Fruit fly (Drosophila melanogaster) whole organism, embryonic: ENCODE measurements around the gene Tfb5.

ENCODE experiments used
- C15 ChIP-seq: fragments of 200-800 bp; sonication (Bioruptor generic); IDR thresholded peaks from 3 replicates; pipeline ENCODE4 v1.3.6; 2022; ENCODE audit warnings: missing biosample characterization, missing genetic modification characterization
- CG10267 ChIP-seq: fragments of 200-800 bp; sonication (Bioruptor generic); optimal IDR thresholded peaks from 2 replicates; lab custom pipeline; 2018; ENCODE audit warnings: missing biosample characterization, mild to moderate bottlenecking, missing genetic modification characterization, moderate library complexity
- CG10431 ChIP-seq: fragments of 200-800 bp; sonication (Bioruptor generic); optimal IDR thresholded peaks from 3 replicates; lab custom pipeline; 2018; ENCODE audit warnings: missing biosample characterization, mild to moderate bottlenecking, missing genetic modification characterization
- CG10654 ChIP-seq: fragments of 200-800 bp; sonication (Bioruptor generic); optimal IDR thresholded peaks from 2 replicates; lab custom pipeline; 2016; ENCODE audit warnings: missing biosample characterization, missing genetic modification characterization
- CG11398 ChIP-seq: fragments of 200-800 bp; sonication (Bioruptor generic); optimal IDR thresholded peaks from 2 replicates; lab custom pipeline; 2016; ENCODE audit warnings: missing biosample characterization, missing genetic modification characterization
- CG14710 ChIP-seq: fragments of 200-800 bp; sonication (Bioruptor generic); optimal IDR thresholded peaks from 3 replicates; lab custom pipeline; 2019; ENCODE audit warnings: missing biosample characterization, mild to moderate bottlenecking, missing genetic modification characterization, moderate library complexity
- CG15696 ChIP-seq: fragments of 200-800 bp; sonication (Bioruptor generic); optimal IDR thresholded peaks from 2 replicates; lab custom pipeline; 2019; ENCODE audit warnings: missing biosample characterization, mild to moderate bottlenecking, missing genetic modification characterization, moderate library complexity
- CG18011 ChIP-seq: fragments of 200-800 bp; sonication (Bioruptor generic); optimal IDR thresholded peaks from 2 replicates; lab custom pipeline; 2017; ENCODE audit warnings: missing biosample characterization, missing genetic modification characterization, mild to moderate bottlenecking, moderate library complexity, missing genotype
- CG18262 ChIP-seq: fragments of 200-800 bp; optimal IDR thresholded peaks from 3 replicates; lab custom pipeline; 2019; ENCODE audit warnings: missing biosample characterization, mild to moderate bottlenecking, missing genetic modification characterization, moderate library complexity
- CG18599 ChIP-seq: fragments of 200-800 bp; sonication (Bioruptor generic); optimal IDR thresholded peaks from 3 replicates; lab custom pipeline; 2017; ENCODE audit warnings: missing biosample characterization, missing genetic modification characterization, mild to moderate bottlenecking, moderate library complexity, missing genetic modification reagents
- CG30431 ChIP-seq: fragments of 200-800 bp; sonication (Bioruptor generic); optimal IDR thresholded peaks from 2 replicates; lab custom pipeline; 2017; ENCODE audit warnings: missing biosample characterization, missing genetic modification characterization
- CG31388 ChIP-seq: fragments of 200-800 bp; sonication (Bioruptor generic); optimal IDR thresholded peaks from 2 replicates; lab custom pipeline; 2016; ENCODE audit warnings: missing biosample characterization, missing genetic modification characterization
- CG3163 ChIP-seq: fragments of 200-800 bp; sonication (Bioruptor generic); optimal IDR thresholded peaks from 3 replicates; lab custom pipeline; 2016; ENCODE audit warnings: missing biosample characterization, missing genetic modification characterization
- CG3281 ChIP-seq: fragments of 200-800 bp; sonication (Bioruptor generic); optimal IDR thresholded peaks from 3 replicates; lab custom pipeline; 2017; ENCODE audit warnings: missing biosample characterization, mild to moderate bottlenecking, missing genetic modification characterization
- CG42726 ChIP-seq: fragments of 200-800 bp; sonication (Bioruptor generic); IDR thresholded peaks from 2 replicates; pipeline ENCODE4 v1.3.6; 2022; ENCODE audit warnings: missing biosample characterization, missing genetic modification characterization; ENCODE audit not compliant: partially characterized antibody
- CG43689 ChIP-seq: fragments of 200-800 bp; sonication (Bioruptor generic); IDR thresholded peaks from 2 replicates; pipeline ENCODE4 v1.3.6; 2022; ENCODE audit warnings: missing biosample characterization, missing genetic modification characterization
- CG4820 ChIP-seq: fragments of 200-800 bp; sonication (Bioruptor generic); optimal IDR thresholded peaks from 3 replicates; lab custom pipeline; 2016; ENCODE audit warnings: missing biosample characterization, missing genetic modification characterization
- CG5180 ChIP-seq: fragments of 200-800 bp; sonication (Bioruptor generic); optimal IDR thresholded peaks from 3 replicates; lab custom pipeline; 2017; ENCODE audit warnings: missing biosample characterization, missing genetic modification characterization, mild to moderate bottlenecking, moderate library complexity, missing genetic modification reagents
- CG7786 ChIP-seq: fragments of 200-800 bp; sonication (Bioruptor generic); optimal IDR thresholded peaks from 2 replicates; lab custom pipeline; 2016; ENCODE audit warnings: missing biosample characterization, missing genetic modification characterization
- CHES-1-like ChIP-seq: fragments of 200-800 bp; sonication (Bioruptor generic); optimal IDR thresholded peaks from 2 replicates; lab custom pipeline; 2016; ENCODE audit warnings: missing biosample characterization, missing genetic modification characterization
- CTCF ChIP-seq: fragments of 200-800 bp; sonication (Bioruptor generic); optimal IDR thresholded peaks from 2 replicates; lab custom pipeline; 2017; ENCODE audit warnings: missing biosample characterization, mild to moderate bottlenecking, missing genetic modification characterization, moderate library complexity
- GATAe ChIP-seq: fragments of 200-800 bp; sonication (Bioruptor generic); conservative IDR thresholded peaks from 2 replicates; pipeline ENCODE4 v1.3.6; 2022; ENCODE audit warnings: missing biosample characterization, missing genetic modification characterization
- Gug ChIP-seq: fragments of 200-800 bp; sonication (Bioruptor generic); IDR thresholded peaks from 4 replicates; pipeline ENCODE4 v1.3.6; 2022; ENCODE audit warnings: missing biosample characterization, missing genetic modification characterization
- HLHmδ ChIP-seq: fragments of 200-800 bp; sonication (Bioruptor generic); optimal IDR thresholded peaks from 2 replicates; lab custom pipeline; 2018; ENCODE audit warnings: missing biosample characterization, mild to moderate bottlenecking, missing genetic modification characterization, moderate library complexity
- HmgD ChIP-seq: fragments of 200-800 bp; sonication (Bioruptor generic); optimal IDR thresholded peaks from 3 replicates; lab custom pipeline; 2016; ENCODE audit warnings: missing biosample characterization, missing genetic modification characterization
- HmgZ ChIP-seq: fragments of 200-800 bp; sonication (Bioruptor generic); optimal IDR thresholded peaks from 2 replicates; lab custom pipeline; 2018; ENCODE audit warnings: missing biosample characterization, mild to moderate bottlenecking, missing genetic modification characterization
- Hmx ChIP-seq: fragments of 200-800 bp; sonication (Bioruptor generic); optimal IDR thresholded peaks from 2 replicates; lab custom pipeline; 2016; ENCODE audit warnings: missing biosample characterization, missing genetic modification characterization
- Hr39 ChIP-seq: fragments of >200 bp; optimal IDR thresholded peaks from 2 replicates; lab custom pipeline; 2017
- NC2α ChIP-seq: fragments of 200-800 bp; sonication (Bioruptor generic); optimal IDR thresholded peaks from 2 replicates; lab custom pipeline; 2016; ENCODE audit warnings: missing biosample characterization, missing genetic modification characterization
- Ravus ChIP-seq: fragments of 200-800 bp; sonication (Bioruptor generic); IDR thresholded peaks from 2 replicates; pipeline ENCODE4 v1.3.6; 2022; ENCODE audit warnings: missing biosample characterization, missing genetic modification characterization
- Sin3A ChIP-seq: fragments of >200 bp; optimal IDR thresholded peaks from 2 replicates; lab custom pipeline; 2018
- bigmax ChIP-seq: fragments of 200-800 bp; sonication (Bioruptor generic); optimal IDR thresholded peaks from 2 replicates; lab custom pipeline; 2018; ENCODE audit warnings: missing biosample characterization, mild to moderate bottlenecking, missing genetic modification characterization
- cato ChIP-seq: fragments of 200-800 bp; sonication (Bioruptor generic); optimal IDR thresholded peaks from 2 replicates; lab custom pipeline; 2016; ENCODE audit warnings: missing biosample characterization, missing genetic modification characterization, borderline replicate concordance
- caup ChIP-seq: fragments of 200-800 bp; sonication (Bioruptor generic); optimal IDR thresholded peaks from 3 replicates; lab custom pipeline; 2017; ENCODE audit warnings: missing biosample characterization, mild to moderate bottlenecking, missing genetic modification characterization, moderate library complexity; ENCODE audit not compliant: severe bottlenecking
- ci ChIP-seq: fragments of 200-800 bp; sonication (Bioruptor generic); IDR thresholded peaks from 3 replicates; pipeline ENCODE4 v1.3.6; 2022; ENCODE audit warnings: missing biosample characterization, missing genetic modification characterization
- crc ChIP-seq: fragments of 200-800 bp; sonication (Bioruptor generic); optimal IDR thresholded peaks from 2 replicates; lab custom pipeline; 2016; ENCODE audit warnings: missing biosample characterization, missing genetic modification characterization
- ems ChIP-seq: fragments of 200-800 bp; sonication (Bioruptor generic); optimal IDR thresholded peaks from 3 replicates; lab custom pipeline; 2016; ENCODE audit warnings: missing biosample characterization, missing genetic modification characterization
- hb ChIP-seq: fragments of 200-800 bp; sonication (Bioruptor generic); IDR thresholded peaks from 3 replicates; pipeline ENCODE4 v1.3.6; 2022; ENCODE audit warnings: missing biosample characterization, missing genetic modification characterization; ENCODE audit not compliant: partially characterized antibody
- mam ChIP-seq: fragments of 200-800 bp; sonication (Bioruptor generic); optimal IDR thresholded peaks from 3 replicates; lab custom pipeline; 2016; ENCODE audit warnings: missing biosample characterization, missing genetic modification characterization
- nerfin-2 ChIP-seq: fragments of 200-800 bp; sonication (Bioruptor generic); IDR thresholded peaks from 2 replicates; pipeline ENCODE4 v1.3.6; 2022; ENCODE audit warnings: missing biosample characterization, missing genetic modification characterization; ENCODE audit not compliant: partially characterized antibody
- nom ChIP-seq: fragments of 200-800 bp; sonication (Bioruptor generic); optimal IDR thresholded peaks from 2 replicates; lab custom pipeline; 2017; ENCODE audit warnings: missing biosample characterization, missing genetic modification characterization, mild to moderate bottlenecking, moderate library complexity, missing genetic modification reagents
- pho ChIP-seq: fragments of 200-800 bp; sonication (Bioruptor generic); optimal IDR thresholded peaks from 2 replicates; lab custom pipeline; 2016; ENCODE audit warnings: missing biosample characterization, missing genetic modification characterization
- psq ChIP-seq: fragments of 200-800 bp; sonication (Bioruptor generic); optimal IDR thresholded peaks from 2 replicates; lab custom pipeline; 2017; ENCODE audit warnings: missing biosample characterization, missing genetic modification characterization
- ranshi ChIP-seq: fragments of 200-800 bp; sonication (Bioruptor generic); IDR thresholded peaks from 2 replicates; pipeline ENCODE4 v1.3.6; 2022; ENCODE audit warnings: missing biosample characterization, missing genetic modification characterization
- so ChIP-seq: fragments of 200-800 bp; sonication (Bioruptor generic); IDR thresholded peaks from 3 replicates; pipeline ENCODE4 v1.3.6; 2022; ENCODE audit warnings: missing biosample characterization, missing genetic modification characterization
- sug ChIP-seq: fragments of 200-800 bp; optimal IDR thresholded peaks from 2 replicates; lab custom pipeline; 2019; ENCODE audit warnings: missing biosample characterization, mild to moderate bottlenecking, missing genetic modification characterization, moderate library complexity
- tap ChIP-seq: fragments of 200-800 bp; optimal IDR thresholded peaks from 3 replicates; lab custom pipeline; 2019; ENCODE audit warnings: missing biosample characterization, mild to moderate bottlenecking, missing genetic modification characterization, moderate library complexity
- tna ChIP-seq: fragments of 200-800 bp; sonication (Bioruptor generic); IDR thresholded peaks from 2 replicates; pipeline ENCODE4 v1.3.6; 2022; ENCODE audit warnings: missing biosample characterization, missing genetic modification characterization; ENCODE audit not compliant: partially characterized antibody
- vfl ChIP-seq: fragments of 200-800 bp; sonication (Bioruptor generic); optimal IDR thresholded peaks from 2 replicates; lab custom pipeline; 2016; ENCODE audit warnings: missing biosample characterization, missing genetic modification characterization
- vnd ChIP-seq: fragments of 200-800 bp; sonication (Bioruptor generic); IDR thresholded peaks from 3 replicates; pipeline ENCODE4 v1.3.6; 2022; ENCODE audit warnings: missing biosample characterization, missing genetic modification characterization; ENCODE audit not compliant: partially characterized antibody
- wek ChIP-seq: fragments of 200-800 bp; sonication (Bioruptor generic); optimal IDR thresholded peaks from 3 replicates; lab custom pipeline; 2018; ENCODE audit warnings: missing biosample characterization, mild to moderate bottlenecking, missing genetic modification characterization, moderate library complexity

Tfb5 gene

DNA sequence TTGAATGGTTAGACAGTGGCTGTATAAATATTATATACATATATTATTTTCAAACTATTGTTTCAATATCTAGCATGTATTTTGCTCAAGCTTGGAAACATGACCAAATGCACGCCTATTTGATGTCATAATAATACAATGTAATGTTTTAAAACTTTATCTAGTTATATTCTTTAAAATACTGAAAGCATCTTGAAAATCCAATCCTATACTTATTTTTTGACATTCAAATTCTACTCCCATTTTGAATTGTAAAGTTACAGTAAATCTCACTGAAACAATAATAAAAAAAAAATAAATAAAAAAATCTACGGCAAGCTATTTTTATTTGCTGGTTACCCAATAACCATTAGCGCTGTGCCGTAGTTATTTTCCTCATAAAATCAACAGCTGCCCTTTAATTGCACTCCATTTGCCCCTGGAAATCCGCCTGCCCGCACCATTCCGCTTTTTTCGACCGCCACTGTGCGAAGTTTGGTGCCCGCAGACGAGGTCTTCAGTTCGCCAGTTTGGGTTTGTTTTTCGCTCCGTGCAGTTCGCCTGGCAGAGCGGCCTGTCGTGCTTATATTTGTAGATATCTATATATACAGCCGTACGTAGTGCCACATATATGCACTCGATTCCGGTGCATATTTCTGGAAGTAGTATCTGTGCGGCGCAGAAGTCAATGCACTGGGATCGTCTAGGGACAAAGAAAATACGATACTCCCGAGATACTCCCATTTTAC lies 34.4 kb upstream of the Tfb5 start (continued):
- no peak for TF ChIP-seq CG31388 (GFP tag; lab: Kevin White, UChicago)
- no peak for TF ChIP-seq CG11398 (GFP tag; lab: Kevin White, UChicago)
- TF ChIP-seq HmgD (GFP tag; lab: Kevin White, UChicago): no peak
- no peak for TF ChIP-seq crc
- TF ChIP-seq Ravus (GFP tag; lab: Robert Waterston, UW): no peak
- TF ChIP-seq Sin3A: no peak
- no peak for TF ChIP-seq CG42726 (GFP tag; lab: Robert Waterston, UW)
- TF ChIP-seq Hr39 (lab: Kevin White, UChicago): no peak
- no peak for TF ChIP-seq ranshi (GFP tag; lab: Robert Waterston, UW)
- no peak for TF ChIP-seq cato (GFP tag; lab: Kevin White, UChicago)
- peak; percentile 75 for TF ChIP-seq CG18262
- TF ChIP-seq ems (GFP tag; lab: Kevin White, UChicago): peak; percentile 52
- TF ChIP-seq tap: peak; percentile 23
- peak; percentile 18 for TF ChIP-seq CTCF (GFP tag; lab: Kevin White, UChicago)
- TF ChIP-seq HmgZ (tag; lab: Kevin White, UChicago): no peak
- TF ChIP-seq CG18011 (GFP tag; lab: Kevin White, UChicago): no peak
- TF ChIP-seq CG15696 (tag; lab: Kevin White, UChicago): no peak
- 0 out of 3 replicates have a peak, but pooled peaks have one; percentile 39 for TF ChIP-seq so (GFP tag; lab: Robert Waterston, UW)
- TF ChIP-seq ci (GFP tag; lab: Robert Waterston, UW): peak; percentile 85
- peak; percentile 26 for TF ChIP-seq CG5180 (GFP tag; lab: Kevin White, UChicago)
- no peak for TF ChIP-seq wek (GFP tag; lab: Kevin White, UChicago)
- TF ChIP-seq CHES-1-like (GFP tag; lab: Kevin White, UChicago): no peak
- peak; percentile 85 for TF ChIP-seq Gug (GFP tag; lab: Robert Waterston, UW)
- TF ChIP-seq bigmax (GFP tag; lab: Kevin White, UChicago): no peak
- no peak for TF ChIP-seq NC2α (GFP tag; lab: Kevin White, UChicago)
- TF ChIP-seq vnd (GFP tag; lab: Robert Waterston, UW): no peak
- TF ChIP-seq CG30431 (GFP tag; lab: Kevin White, UChicago): no peak
- peak; percentile 8 for TF ChIP-seq CG10431 (GFP tag; lab: Kevin White, UChicago)
- TF ChIP-seq CG3163 (GFP tag; lab: Kevin White, UChicago): no peak
- TF ChIP-seq CG18599 (GFP tag; lab: Kevin White, UChicago): peak; percentile 33
- TF ChIP-seq HLHmδ (GFP tag; lab: Kevin White, UChicago): no peak
- no peak for TF ChIP-seq tna
- 0 out of 3 replicates have a peak, but pooled peaks have one; percentile 21 for TF ChIP-seq C15 (GFP tag; lab: Robert Waterston, UW)
- no peak for TF ChIP-seq vfl (GFP tag; lab: Kevin White, UChicago)
- peak; percentile 68 for TF ChIP-seq CG3281
- TF ChIP-seq caup (GFP tag; lab: Kevin White, UChicago): peak; percentile 16
- TF ChIP-seq nom: peak; percentile 52
- no peak for TF ChIP-seq psq (GFP tag; lab: Kevin White, UChicago)
- peak; percentile 26 for TF ChIP-seq CG7786 (GFP tag; lab: Kevin White, UChicago)
- peak; percentile 14 for TF ChIP-seq CG10654 (GFP tag; lab: Kevin White, UChicago)
- TF ChIP-seq pho: no peak
- TF ChIP-seq nerfin-2 (GFP tag; lab: Robert Waterston, UW): no peak
- TF ChIP-seq GATAe: no peak
- peak; percentile 39 for TF ChIP-seq CG14710 (tag; lab: Kevin White, UChicago)
- TF ChIP-seq sug (tag; lab: Kevin White, UChicago): no peak
- TF ChIP-seq Hmx (GFP tag; lab: Kevin White, UChicago): no peak
- no peak for TF ChIP-seq CG43689
- peak; percentile 53 for TF ChIP-seq CG10267 (tag; lab: Kevin White, UChicago)
- no peak for TF ChIP-seq hb (GFP tag; lab: Robert Waterston, UW)
- peak; percentile 10 for TF ChIP-seq CG4820 (GFP tag; lab: Kevin White, UChicago)
- TF ChIP-seq mam: peak; percentile 54
